Worm (Caenorhabditis elegans): Measurements from ENCODE around the gene R05D3.9.

ce11 chrIII:8363253-8364061 is 5.1 kb downstream of the R05D3.9 start, which contains the start of gene R05D3.3:
- TF ChIP-seq nhr-28 (tag; optimal IDR thresholded peaks at IDR 0.05) (no peak), zag-1 (tag; optimal IDR thresholded peaks at IDR 0.05) (no peak), ztf-4 (tag; optimal IDR thresholded peaks at IDR 0.05) (no peak), skn-1 (tag; optimal IDR thresholded peaks at IDR 0.05) (no peak), lin-15B (tag; optimal IDR thresholded peaks at IDR 0.05) (no peak)
